Fruit fly (Drosophila melanogaster) whole organism, embryonic: Measurements from ENCODE around the gene CG13965.

Experiments used
- Ada2b ChIP-seq: fragments of 200-800 bp; sonication (Bioruptor generic); IDR thresholded peaks from 2 replicates; pipeline ENCODE4 v1.3.6; 2022; ENCODE audit warnings: missing biosample characterization, missing genetic modification characterization
- Antp ChIP-seq: fragments of 200-800 bp; sonication (Bioruptor generic); optimal IDR thresholded peaks from 3 replicates; lab custom pipeline; 2016; ENCODE audit warnings: missing biosample characterization, missing genetic modification characterization
- B-H2 ChIP-seq: fragments of 200-800 bp; sonication (Bioruptor generic); optimal IDR thresholded peaks from 2 replicates; lab custom pipeline; 2018; ENCODE audit warnings: missing biosample characterization, mild to moderate bottlenecking, missing genetic modification characterization
- CG10431 ChIP-seq: fragments of 200-800 bp; sonication (Bioruptor generic); optimal IDR thresholded peaks from 3 replicates; lab custom pipeline; 2018; ENCODE audit warnings: missing biosample characterization, mild to moderate bottlenecking, missing genetic modification characterization
- CG12219 ChIP-seq: fragments of 200-800 bp; sonication (Bioruptor generic); optimal IDR thresholded peaks from 3 replicates; lab custom pipeline; 2018; ENCODE audit warnings: missing biosample characterization, mild to moderate bottlenecking, missing genetic modification characterization
- CG14860 ChIP-seq: fragments of 200-800 bp; sonication (Bioruptor generic); IDR thresholded peaks from 3 replicates; pipeline ENCODE4 v1.3.6; 2022; ENCODE audit warnings: missing biosample characterization, missing genetic modification characterization; ENCODE audit not compliant: partially characterized antibody
- CG1529 ChIP-seq: fragments of 200-800 bp; sonication (Bioruptor generic); optimal IDR thresholded peaks from 3 replicates; lab custom pipeline; 2018; ENCODE audit warnings: missing biosample characterization, missing genetic modification characterization
- CG1603 ChIP-seq: fragments of 200-800 bp; sonication (Bioruptor generic); optimal IDR thresholded peaks from 2 replicates; lab custom pipeline; 2019; ENCODE audit warnings: missing biosample characterization, mild to moderate bottlenecking, missing genetic modification characterization, moderate library complexity
- CG1832 ChIP-seq: fragments of 200-800 bp; sonication (Bioruptor generic); optimal IDR thresholded peaks from 2 replicates; lab custom pipeline; 2017; ENCODE audit warnings: missing biosample characterization, mild to moderate bottlenecking, missing genetic modification characterization, inconsistent platforms
- CG2712 ChIP-seq: fragments of 200-800 bp; optimal IDR thresholded peaks from 3 replicates; lab custom pipeline; 2019; ENCODE audit warnings: missing biosample characterization, mild to moderate bottlenecking, missing genetic modification characterization, moderate library complexity
- CG2875 ChIP-seq: fragments of 200-800 bp; sonication (Bioruptor generic); optimal IDR thresholded peaks from 2 replicates; lab custom pipeline; 2017; ENCODE audit warnings: missing biosample characterization, mild to moderate bottlenecking, missing genetic modification characterization, missing genetic modification reagents
- CG32772 ChIP-seq: fragments of 200-800 bp; sonication (Bioruptor generic); IDR thresholded peaks from 2 replicates; pipeline ENCODE4 v1.3.6; 2022; ENCODE audit warnings: missing biosample characterization, missing genetic modification characterization
- CG33557 ChIP-seq: fragments of 200-800 bp; sonication (Bioruptor generic); optimal IDR thresholded peaks from 2 replicates; lab custom pipeline; 2019; ENCODE audit warnings: missing biosample characterization, mild to moderate bottlenecking, missing genetic modification characterization, moderate library complexity
- CG8290 ChIP-seq, 3 experiments: fragments of 200-800 bp; sonication (Bioruptor generic); optimal IDR thresholded peaks; 2 replicates each; lab custom pipeline; 2016 to 2019; ENCODE audit warnings: missing biosample characterization in 3 of 3, missing genetic modification characterization in 3 of 3, mild to moderate bottlenecking in 2 of 3, moderate library complexity in 1 of 3
- CG8388 ChIP-seq: fragments of 200-800 bp; sonication (Bioruptor generic); optimal IDR thresholded peaks from 2 replicates; lab custom pipeline; 2019; ENCODE audit warnings: missing biosample characterization, mild to moderate bottlenecking, missing genetic modification characterization, moderate library complexity
- CG9727 ChIP-seq: fragments of 200-800 bp; sonication (Bioruptor generic); optimal IDR thresholded peaks from 3 replicates; lab custom pipeline; 2017; ENCODE audit warnings: missing biosample characterization, mild to moderate bottlenecking, missing genetic modification characterization
- CG9876 ChIP-seq: fragments of 200-800 bp; sonication (Bioruptor generic); optimal IDR thresholded peaks from 2 replicates; lab custom pipeline; 2016; ENCODE audit warnings: missing biosample characterization, missing genetic modification characterization
- CG9932 ChIP-seq: fragments of 200-800 bp; sonication (Bioruptor generic); IDR thresholded peaks from 2 replicates; pipeline ENCODE4 v1.3.6; 2022; ENCODE audit warnings: missing biosample characterization, missing genetic modification characterization
- Dek ChIP-seq: fragments of 200-800 bp; sonication (Bioruptor generic); optimal IDR thresholded peaks from 3 replicates; lab custom pipeline; 2019; ENCODE audit warnings: missing biosample characterization, mild to moderate bottlenecking, missing genetic modification characterization, moderate library complexity
- Drgx ChIP-seq: fragments of 200-800 bp; sonication (Bioruptor generic); IDR thresholded peaks from 2 replicates; pipeline ENCODE4 v1.3.6; 2022; ENCODE audit warnings: missing biosample characterization, missing genetic modification characterization
- HLH4C ChIP-seq: fragments of 200-800 bp; sonication (Bioruptor generic); IDR thresholded peaks from 3 replicates; pipeline ENCODE4 v1.3.6; 2022; ENCODE audit warnings: missing biosample characterization, missing genetic modification characterization; ENCODE audit not compliant: partially characterized antibody
- Jarid2 ChIP-seq: fragments of 200-800 bp; sonication (Bioruptor generic); optimal IDR thresholded peaks from 3 replicates; lab custom pipeline; 2017; ENCODE audit warnings: mild to moderate bottlenecking, missing biosample characterization, missing genetic modification reagents, missing genetic modification characterization
- Med ChIP-seq: fragments of 200-800 bp; sonication (Bioruptor generic); peaks from one replicate; lab custom pipeline; 2016; ENCODE audit warnings: missing biosample characterization, missing genetic modification characterization, mild to moderate bottlenecking, inconsistent platforms, moderate library complexity
- NC2β ChIP-seq: fragments of 200-800 bp; sonication (Bioruptor generic); optimal IDR thresholded peaks from 2 replicates; lab custom pipeline; 2016; ENCODE audit warnings: missing biosample characterization, missing genetic modification characterization
- Nf-YB ChIP-seq: fragments of 200-800 bp; sonication (Bioruptor generic); optimal IDR thresholded peaks from 3 replicates; lab custom pipeline; 2019; ENCODE audit warnings: missing biosample characterization, mild to moderate bottlenecking, missing genetic modification characterization, moderate library complexity
- PHDP ChIP-seq: fragments of 200-800 bp; sonication (Bioruptor generic); optimal IDR thresholded peaks from 3 replicates; lab custom pipeline; 2018; ENCODE audit warnings: missing biosample characterization, mild to moderate bottlenecking, missing genetic modification characterization, moderate library complexity
- Sox102F ChIP-seq: fragments of 200-800 bp; sonication (Bioruptor generic); optimal IDR thresholded peaks from 2 replicates; lab custom pipeline; 2018; ENCODE audit warnings: missing biosample characterization, mild to moderate bottlenecking, missing genetic modification characterization, moderate library complexity
- Stat92E ChIP-seq, 3 experiments: fragments of >200 bp in 2 of 3; fragments of 200-800 bp in 1 of 3; sonication (Bioruptor generic) in 1 of 3; optimal IDR thresholded peaks; 2 replicates each; lab custom pipeline; 2017 to 2019; ENCODE audit warnings: missing biosample characterization in 3 of 3, missing genetic modification characterization in 3 of 3, mild to moderate bottlenecking in 1 of 3, moderate library complexity in 1 of 3
- Tbp ChIP-seq: fragments of >200 bp; optimal IDR thresholded peaks from 2 replicates; lab custom pipeline; 2018; ENCODE audit warnings: missing biosample characterization, missing genetic modification characterization
- ac ChIP-seq: fragments of 200-800 bp; sonication (Bioruptor generic); optimal IDR thresholded peaks from 3 replicates; lab custom pipeline; 2017; ENCODE audit warnings: missing biosample characterization, mild to moderate bottlenecking, missing genetic modification characterization
- ap ChIP-seq: fragments of 200-800 bp; sonication (Bioruptor generic); IDR thresholded peaks from 2 replicates; pipeline ENCODE4 v1.3.6; 2022; ENCODE audit warnings: missing biosample characterization, missing genetic modification characterization
- dati ChIP-seq: fragments of 200-800 bp; sonication (Bioruptor generic); IDR thresholded peaks from 2 replicates; pipeline ENCODE4 v1.3.6; 2022; ENCODE audit warnings: missing biosample characterization, missing genetic modification characterization
- en ChIP-seq: fragments of 200-800 bp; sonication (Bioruptor generic); optimal IDR thresholded peaks from 2 replicates; lab custom pipeline; 2016; ENCODE audit warnings: missing biosample characterization, missing genetic modification characterization
- fd96Cb ChIP-seq: fragments of 200-800 bp; sonication (Bioruptor generic); optimal IDR thresholded peaks from 2 replicates; lab custom pipeline; 2018; ENCODE audit warnings: missing biosample characterization, mild to moderate bottlenecking, missing genetic modification characterization, moderate library complexity
- hb ChIP-seq: fragments of 200-800 bp; sonication (Bioruptor generic); IDR thresholded peaks from 3 replicates; pipeline ENCODE4 v1.3.6; 2022; ENCODE audit warnings: missing biosample characterization, missing genetic modification characterization; ENCODE audit not compliant: partially characterized antibody
- hkb ChIP-seq, 2 experiments: fragments of 200-800 bp in 1 of 2; fragments of >200 bp in 1 of 2; sonication (Bioruptor generic) in 1 of 2; IDR thresholded peaks in 1 of 2; optimal IDR thresholded peaks in 1 of 2; 2 replicates each; pipeline versions ENCODE4 v1.3.6 to Lab custom; 2017 to 2022; ENCODE audit warnings: missing biosample characterization in 1 of 2, missing genetic modification characterization in 1 of 2
- otp ChIP-seq: fragments of 200-800 bp; sonication (Bioruptor generic); IDR thresholded peaks from 3 replicates; pipeline ENCODE4, ENCODE4 v1.3.6; 2022; ENCODE audit warnings: missing biosample characterization, missing genetic modification characterization
- pan ChIP-seq, 4 experiments: fragments of >200 bp in 3 of 4; fragments of 200-800 bp in 1 of 4; sonication (Bioruptor generic) in 1 of 4; optimal IDR thresholded peaks in 3 of 4; IDR thresholded peaks in 1 of 4; 2 replicates each; pipeline versions ENCODE4 v1.3.6 to Lab custom; 2017 to 2022; ENCODE audit warnings: missing biosample characterization in 2 of 4, missing genetic modification characterization in 2 of 4, mixed read lengths in 1 of 4
- row ChIP-seq: fragments of 200-800 bp; sonication (Bioruptor generic); IDR thresholded peaks from 3 replicates; pipeline ENCODE4 v1.3.6; 2022; ENCODE audit warnings: missing biosample characterization, missing genetic modification characterization
- sim ChIP-seq: fragments of 200-800 bp; sonication (Bioruptor generic); IDR thresholded peaks from 2 replicates; pipeline ENCODE4 v1.3.6; 2022; ENCODE audit warnings: missing biosample characterization, missing genetic modification characterization
- sna ChIP-seq: fragments of 200-800 bp; sonication (Bioruptor generic); IDR thresholded peaks from 2 replicates; pipeline ENCODE4 v1.3.6; 2022; ENCODE audit warnings: missing biosample characterization, missing genetic modification characterization; ENCODE audit not compliant: partially characterized antibody
- stwl ChIP-seq: fragments of 200-800 bp; sonication (Bioruptor generic); optimal IDR thresholded peaks from 3 replicates; lab custom pipeline; 2018; ENCODE audit warnings: missing biosample characterization, mild to moderate bottlenecking, missing genetic modification characterization, moderate library complexity

Gene CG13965

dm6 chr2L:19937804-19938461, 24.2 kb downstream of the CG13965 start (continued):
- TF ChIP-seq CG32772 (no peak), dati (GFP tag; lab: Robert Waterston, UW) (no peak), row (no peak)

- TF ChIP-seq CG2712 (tag; lab: Kevin White, UChicago) (peak; percentile 15), Drgx (GFP tag; lab: Robert Waterston, UW) (peak; percentile 74)
These were observed 26.0 kb downstream of the CG13965 start for dm6 chr2L:19936131-19936530.

dm6 chr2L:19935085-19935846, 26.9 kb downstream of the CG13965 start:
- TF ChIP-seq stwl (tag; lab: Kevin White, UChicago) (no peak), sna (no peak), CG33557 (GFP tag; lab: Kevin White, UChicago) (no peak), Sox102F (GFP tag; lab: Kevin White, UChicago) (no peak), CG14860 (GFP tag; lab: Robert Waterston, UW) (0 out of 3 replicates have a peak, but pooled peaks have one; percentile 24), sim (GFP tag; lab: Robert Waterston, UW) (0 out of 2 replicates have a peak, but pooled peaks have one; percentile 48), otp (peak; percentile 74; the same call in 2 of the 3 replicates), HLH4C (GFP tag; lab: Robert Waterston, UW) (peak; percentile 44; the same call in 1 of the 3 replicates), Nf-YB (peak; percentile 11), Stat92E (GFP tag; optimal IDR thresholded peaks at IDR 0.05; lab: Kevin White, UChicago) (peak in 1 of 3 experiments; percentile 39), hb (GFP tag; lab: Robert Waterston, UW) (no peak), Dek (tag; lab: Kevin White, UChicago) (peak; percentile 13), CG10431 (no peak), en (GFP tag; lab: Kevin White, UChicago) (no peak), NC2β (GFP tag; lab: Kevin White, UChicago) (no peak), CG8290 (GFP tag; optimal IDR thresholded peaks at IDR 0.05; lab: Kevin White, UChicago) (no peak), CG8290 (tag; optimal IDR thresholded peaks at IDR 0.05; lab: Kevin White, UChicago) (peak; percentile 13 to 87), Antp (GFP tag; lab: Kevin White, UChicago) (no peak), CG9876 (GFP tag; lab: Kevin White, UChicago) (no peak), B-H2 (GFP tag; lab: Kevin White, UChicago) (no peak), ap (GFP tag; lab: Robert Waterston, UW) (no peak), CG1603 (tag; lab: Kevin White, UChicago) (peak; percentile 40), CG9727 (GFP tag; lab: Kevin White, UChicago) (peak; percentile 21), Ada2b (no peak), hkb (optimal IDR thresholded peaks at IDR 0.05; lab: Kevin White, UChicago) (no peak), hkb (GFP tag; IDR thresholded peaks at IDR 0.05; lab: Robert Waterston, UW) (peak; percentile 46; the same call in 1 of the 2 replicates), pan (optimal IDR thresholded peaks at IDR 0.05; lab: Kevin White, UChicago) (no peak), pan (GFP tag; optimal IDR thresholded peaks at IDR 0.05 in 1 of 2, IDR thresholded peaks at IDR 0.05 in 1 of 2) (peak in 1 of 2 experiments; percentile 33), Med (GFP tag; lab: Kevin White, UChicago) (peak; percentile 87), CG1529 (GFP tag; lab: Kevin White, UChicago) (peak; percentile 4), Tbp (GFP tag; lab: Kevin White, UChicago) (no peak), fd96Cb (tag; lab: Kevin White, UChicago) (no peak), CG2875 (GFP tag; lab: Kevin White, UChicago) (no peak), CG12219 (GFP tag; lab: Kevin White, UChicago) (peak; percentile 36), CG8388 (GFP tag; lab: Kevin White, UChicago) (peak; percentile 14), Jarid2 (peak; percentile 99), ac (GFP tag; lab: Kevin White, UChicago) (peak; percentile 28), CG1832 (GFP tag; lab: Kevin White, UChicago) (no peak), PHDP (tag; lab: Kevin White, UChicago) (peak; percentile 23), CG9932 (0 out of 2 replicates have a peak, but pooled peaks have one; percentile 24)
